Fruit fly (Drosophila melanogaster) whole organism, pupa: Measurements from ENCODE around the gene Cyp6d4.

Experiments used
- CG10348 ChIP-seq: fragments of 200-800 bp; sonication (Bioruptor generic); IDR thresholded peaks from 2 replicates; pipeline ENCODE4 v1.3.6; 2022; ENCODE audit warnings: missing biosample characterization, missing genetic modification characterization
- CG12605 ChIP-seq: fragments of 200-800 bp; sonication (Bioruptor generic); IDR thresholded peaks from 2 replicates; pipeline ENCODE4 v1.3.6; 2022; ENCODE audit warnings: missing biosample characterization, missing genetic modification characterization
- CG13204 ChIP-seq: fragments of 200-800 bp; sonication (Bioruptor generic); optimal IDR thresholded peaks from 2 replicates; lab custom pipeline; 2018; ENCODE audit warnings: missing biosample characterization, mild to moderate bottlenecking, missing genetic modification characterization, moderate library complexity
- CG14655 ChIP-seq: fragments of 200-800 bp; sonication (Bioruptor generic); optimal IDR thresholded peaks from 3 replicates; lab custom pipeline; 2017; ENCODE audit warnings: mild to moderate bottlenecking, missing biosample characterization, missing genetic modification reagents, missing genetic modification characterization
- CG15710 ChIP-seq: fragments of 200-800 bp; sonication (Bioruptor generic); optimal IDR thresholded peaks from 2 replicates; lab custom pipeline; 2018; ENCODE audit warnings: missing biosample characterization, mild to moderate bottlenecking, missing genetic modification characterization, moderate library complexity
- CG17806 ChIP-seq: fragments of 200-800 bp; sonication (Bioruptor generic); optimal IDR thresholded peaks from 2 replicates; lab custom pipeline; 2018; ENCODE audit warnings: missing biosample characterization, mild to moderate bottlenecking, missing genetic modification characterization, moderate library complexity
- CG32121 ChIP-seq: fragments of 200-800 bp; sonication (Bioruptor generic); IDR thresholded peaks from 2 replicates; pipeline ENCODE4 v1.3.6; 2022; ENCODE audit warnings: missing biosample characterization, missing genetic modification characterization
- CG34367 ChIP-seq: fragments of 200-800 bp; sonication (Bioruptor generic); optimal IDR thresholded peaks from 2 replicates; lab custom pipeline; 2018; ENCODE audit warnings: missing biosample characterization, mild to moderate bottlenecking, missing genetic modification characterization
- CG4496 ChIP-seq: fragments of 200-800 bp; sonication (Bioruptor generic); IDR thresholded peaks from 3 replicates; pipeline ENCODE4 v1.3.6; 2022; ENCODE audit warnings: missing biosample characterization, missing genetic modification characterization
- CG8159 ChIP-seq: fragments of 200-800 bp; sonication (Bioruptor generic); optimal IDR thresholded peaks from 3 replicates; lab custom pipeline; 2018; ENCODE audit warnings: missing biosample characterization, mild to moderate bottlenecking, missing genetic modification characterization, moderate library complexity
- CG8301 ChIP-seq: fragments of 200-800 bp; sonication (Bioruptor generic); optimal IDR thresholded peaks from 2 replicates; lab custom pipeline; 2018; ENCODE audit warnings: missing biosample characterization, mild to moderate bottlenecking, missing genetic modification characterization
- CG9948 ChIP-seq: fragments of 200-800 bp; sonication (Bioruptor generic); optimal IDR thresholded peaks from 2 replicates; lab custom pipeline; 2018; ENCODE audit warnings: missing biosample characterization, mild to moderate bottlenecking, missing genetic modification characterization, moderate library complexity
- D1 ChIP-seq: fragments of 200-800 bp; sonication (Bioruptor generic); optimal IDR thresholded peaks from 2 replicates; lab custom pipeline; 2018; ENCODE audit warnings: missing biosample characterization, mild to moderate bottlenecking, missing genetic modification characterization, moderate library complexity
- EcR ChIP-seq: fragments of 200-800 bp; sonication (Bioruptor generic); optimal IDR thresholded peaks from 3 replicates; lab custom pipeline; 2019; ENCODE audit warnings: missing biosample characterization, missing genetic modification characterization, mild to moderate bottlenecking, moderate library complexity, missing genetic modification reagents
- Ets98B ChIP-seq: fragments of 200-800 bp; sonication (Bioruptor generic); IDR thresholded peaks from 2 replicates; pipeline ENCODE4 v1.3.6; 2022; ENCODE audit warnings: missing biosample characterization, missing genetic modification characterization
- Pif1A ChIP-seq: fragments of 200-800 bp; sonication (Bioruptor generic); optimal IDR thresholded peaks from 3 replicates; lab custom pipeline; 2016; ENCODE audit warnings: missing biosample characterization, missing genetic modification characterization
- Pif1B ChIP-seq: fragments of 200-800 bp; sonication (Bioruptor generic); optimal IDR thresholded peaks from 3 replicates; lab custom pipeline; 2016; ENCODE audit warnings: missing biosample characterization, missing genetic modification characterization
- Snoo ChIP-seq: fragments of 200-800 bp; sonication (Bioruptor generic); optimal IDR thresholded peaks from 3 replicates; lab custom pipeline; 2017; ENCODE audit warnings: missing biosample characterization, mild to moderate bottlenecking, missing genetic modification characterization, inconsistent platforms
- fd96Ca ChIP-seq: fragments of 200-800 bp; sonication (Bioruptor generic); IDR thresholded peaks from 3 replicates; pipeline ENCODE4 v1.3.6; 2022; ENCODE audit warnings: missing biosample characterization, missing genetic modification characterization
- gl ChIP-seq: fragments of 200-800 bp; sonication (Bioruptor generic); optimal IDR thresholded peaks from 2 replicates; lab custom pipeline; 2018; ENCODE audit warnings: missing biosample characterization, mild to moderate bottlenecking, missing genetic modification characterization
- rn ChIP-seq: fragments of 200-800 bp; sonication (Bioruptor generic); IDR thresholded peaks from 2 replicates; pipeline ENCODE4 v1.3.6; 2022; ENCODE audit warnings: missing biosample characterization, missing genetic modification characterization

Gene Cyp6d4

DNA sequence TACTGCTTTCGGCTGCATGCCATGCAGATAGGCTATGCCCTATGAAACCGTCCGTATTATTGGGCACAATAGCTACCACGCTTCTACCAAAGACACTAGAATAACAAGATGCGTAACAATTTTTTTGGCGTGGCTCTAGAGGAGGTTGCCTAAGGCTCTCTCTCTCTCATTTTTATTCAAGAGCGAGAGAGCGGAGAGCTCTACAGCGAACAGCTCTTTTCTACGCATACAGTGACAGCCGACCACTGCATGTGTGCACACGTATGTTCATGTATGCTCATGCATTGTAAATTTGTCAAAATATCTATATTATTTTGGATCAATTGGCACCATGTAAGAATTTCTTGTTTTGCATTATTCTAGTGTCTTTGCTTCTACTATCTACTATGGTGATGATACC lies 34.9 kb downstream of the Cyp6d4 start:
- TF ChIP-seq D1 (tag; lab: Kevin White, UChicago) (no peak), fd96Ca (GFP tag; lab: Robert Waterston, UW) (no peak), Pif1B (GFP tag; lab: Kevin White, UChicago) (no peak), CG10348 (GFP tag; lab: Robert Waterston, UW) (no peak), rn (GFP tag; lab: Robert Waterston, UW) (no peak), CG8159 (no peak), gl (no peak)

DNA sequence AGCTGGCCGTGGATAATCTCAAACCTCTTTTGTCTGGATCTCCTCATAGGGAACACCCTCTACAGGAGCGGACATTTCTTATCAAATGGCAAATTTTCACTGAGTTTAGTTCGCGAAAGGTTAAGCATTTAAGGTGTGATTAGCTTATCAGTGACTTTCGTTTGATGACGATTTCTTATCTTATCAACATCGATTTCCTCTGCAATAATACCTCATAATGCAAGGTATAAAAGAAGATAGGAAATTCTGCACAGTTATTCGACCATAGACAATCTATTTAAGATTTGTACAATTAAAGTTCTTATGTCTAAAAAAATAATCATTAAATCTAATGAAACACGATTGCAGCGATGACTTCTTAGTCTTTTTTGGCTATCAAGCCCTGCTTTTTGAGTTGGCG lies 35.6 kb downstream of the Cyp6d4 start, which contains the start of gene Takl2:
Gene Takl2, minus strand, starts transcription at position 101 of the 400 bp plus-strand sequence.
- TF ChIP-seq CG17806 (tag; lab: Kevin White, UChicago), result no peak
- no peak for TF ChIP-seq CG14655 (GFP tag; lab: Kevin White, UChicago)
- TF ChIP-seq rn (GFP tag; lab: Robert Waterston, UW), result no peak
- TF ChIP-seq CG8159, result no peak
- no peak for TF ChIP-seq CG32121 (GFP tag; lab: Robert Waterston, UW)
- TF ChIP-seq CG10348 (GFP tag; lab: Robert Waterston, UW), result no peak
- TF ChIP-seq CG15710, result no peak
- TF ChIP-seq Pif1A, result no peak
- TF ChIP-seq CG34367 (tag; lab: Kevin White, UChicago), result no peak

DNA sequence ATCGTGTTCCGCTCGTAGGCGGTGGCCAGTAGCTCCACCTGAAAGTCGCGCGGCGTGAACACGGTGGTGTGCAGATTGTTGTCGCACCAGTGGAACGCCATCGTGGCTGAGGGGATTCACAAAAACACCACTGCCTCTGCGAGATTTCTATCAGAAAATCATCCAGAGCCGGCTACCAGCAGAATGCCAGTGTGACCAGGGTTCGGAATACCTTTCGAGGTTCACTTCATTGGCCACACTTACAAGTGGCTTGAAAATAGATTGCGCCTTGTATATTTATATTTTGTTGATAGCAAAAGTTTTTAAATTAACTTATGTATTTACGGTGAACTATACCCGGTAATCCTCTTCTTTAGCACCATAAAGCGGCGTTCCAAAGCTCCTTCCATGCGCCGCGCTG lies 42.8 kb downstream of the Cyp6d4 start, which contains the start of the genes Dcr-1 and CG6985:
Gene Dcr-1, minus strand, starts transcription at position 162 of the 400 bp plus-strand sequence.
Gene CG6985, plus strand, starts transcription at position 221 of the 400 bp plus-strand sequence.
- TF ChIP-seq CG34367 (tag; lab: Kevin White, UChicago), result no peak
- TF ChIP-seq CG8301 (tag; lab: Kevin White, UChicago), result no peak
- TF ChIP-seq rn (GFP tag; lab: Robert Waterston, UW), result no peak
- TF ChIP-seq CG9948 (tag; lab: Kevin White, UChicago), result no peak
- TF ChIP-seq Snoo (tag; lab: Kevin White, UChicago), result no peak
- no peak for TF ChIP-seq Pif1B (GFP tag; lab: Kevin White, UChicago)
- TF ChIP-seq gl, result no peak
- TF ChIP-seq, all 21 proteins: peak for 0

DNA sequence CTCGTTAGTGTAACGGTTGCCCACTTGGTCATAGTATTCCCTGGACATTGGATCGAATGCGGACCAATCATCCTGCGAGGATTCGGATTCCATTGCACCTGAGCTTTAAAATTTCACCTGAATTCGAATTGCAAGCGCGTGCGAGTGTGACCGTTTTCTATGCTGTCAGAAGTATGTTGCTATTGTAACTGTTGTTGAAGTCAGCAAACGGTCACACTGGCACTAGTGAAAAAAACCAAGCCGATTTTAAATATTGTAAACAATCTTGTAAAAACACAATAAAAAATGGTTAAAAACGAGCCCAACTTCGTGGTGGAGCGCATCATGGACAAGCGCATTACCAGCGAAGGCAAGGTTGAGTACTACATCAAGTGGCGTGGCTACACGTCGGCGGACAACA lies 47.3 kb downstream of the Cyp6d4 start, which contains the start of the genes vret and HP1c:
Gene vret, minus strand, starts transcription at position 150 of the 400 bp plus-strand sequence.
Gene HP1c, plus strand, starts transcription at position 189 of the 400 bp plus-strand sequence.
- TF ChIP-seq CG17806 (tag; lab: Kevin White, UChicago) (no peak), Snoo (tag; lab: Kevin White, UChicago) (no peak), Pif1A (no peak), Pif1B (GFP tag; lab: Kevin White, UChicago) (no peak), CG32121 (GFP tag; lab: Robert Waterston, UW) (no peak), gl (no peak), fd96Ca (GFP tag; lab: Robert Waterston, UW) (no peak), rn (GFP tag; lab: Robert Waterston, UW) (no peak), CG34367 (tag; lab: Kevin White, UChicago) (no peak), CG15710 (no peak), Ets98B (GFP tag; lab: Robert Waterston, UW) (no peak), CG13204 (GFP tag; lab: Kevin White, UChicago) (no peak), CG8159 (no peak), CG9948 (tag; lab: Kevin White, UChicago) (no peak), CG12605 (GFP tag; lab: Robert Waterston, UW) (no peak), CG4496 (GFP tag; lab: Robert Waterston, UW) (no peak), D1 (tag; lab: Kevin White, UChicago) (no peak), CG8301 (tag; lab: Kevin White, UChicago) (no peak), CG10348 (GFP tag; lab: Robert Waterston, UW) (no peak)

DNA sequence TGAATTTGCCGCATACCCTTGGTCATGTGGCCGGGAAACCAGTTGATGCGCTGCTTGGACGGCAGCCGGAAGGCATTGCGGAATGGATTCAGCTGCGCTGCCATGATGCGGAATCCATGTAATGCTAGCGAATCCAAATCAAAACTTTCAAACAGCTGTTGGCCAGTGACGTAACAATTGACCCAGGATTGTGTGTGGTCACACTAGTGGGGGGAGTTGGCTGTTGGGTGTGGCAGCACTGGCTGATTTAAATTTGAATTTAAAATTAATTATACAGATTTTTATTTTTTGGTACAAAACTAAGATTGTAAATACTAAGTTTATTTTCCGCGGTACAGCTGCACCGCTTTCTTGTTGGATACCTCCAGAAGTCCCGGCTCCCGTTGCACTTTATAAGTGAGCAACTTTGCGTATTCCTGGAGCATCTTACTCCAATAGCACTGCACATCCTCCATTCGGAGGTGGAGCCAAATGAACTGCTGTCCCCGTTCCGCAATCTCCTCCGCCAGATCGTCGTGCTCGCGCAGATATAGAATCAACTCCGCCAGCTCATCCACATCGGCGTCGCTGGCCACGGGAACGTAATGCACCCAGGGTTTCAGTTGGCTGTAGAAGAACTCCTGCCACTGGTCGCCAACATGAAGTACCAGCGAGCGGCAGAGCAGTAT lies 49.4 kb downstream of the Cyp6d4 start, which contains the start of gene CG17141:
Gene CG17141, minus strand, starts transcription at position 177 of the 668 bp plus-strand sequence.
- TF ChIP-seq D1 (tag; lab: Kevin White, UChicago) (no peak), CG9948 (tag; lab: Kevin White, UChicago) (no peak), Pif1B (GFP tag; lab: Kevin White, UChicago) (no peak), Pif1A (no peak), CG4496 (GFP tag; lab: Robert Waterston, UW) (no peak), CG8159 (no peak), CG10348 (GFP tag; lab: Robert Waterston, UW) (no peak), CG17806 (tag; lab: Kevin White, UChicago) (no peak), CG12605 (GFP tag; lab: Robert Waterston, UW) (no peak), CG14655 (GFP tag; lab: Kevin White, UChicago) (no peak), CG15710 (no peak), CG8301 (tag; lab: Kevin White, UChicago) (no peak), Ets98B (GFP tag; lab: Robert Waterston, UW) (no peak), rn (GFP tag; lab: Robert Waterston, UW) (no peak), gl (no peak), EcR (GFP tag; lab: Kevin White, UChicago) (no peak)

DNA sequence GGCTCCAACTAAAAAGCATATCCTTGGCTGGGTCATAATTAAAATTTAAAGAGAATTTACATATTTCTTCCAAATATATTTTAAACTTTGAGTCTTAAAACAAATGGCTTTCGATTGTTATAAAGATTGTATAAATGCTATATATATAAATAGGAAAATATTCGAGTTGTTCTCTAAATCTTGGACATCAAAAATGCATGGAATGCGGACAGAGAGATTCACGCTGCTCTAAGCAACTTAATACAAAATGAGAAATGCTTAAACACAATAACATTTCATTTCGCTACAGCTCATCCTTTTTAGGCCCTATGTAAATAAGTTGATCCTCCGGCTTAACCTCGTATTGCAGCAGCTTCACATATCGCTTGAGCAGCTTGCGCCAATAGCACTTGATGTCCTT lies 50.8 kb downstream of the Cyp6d4 start, which contains the start of gene CG31139:
Gene CG31139, minus strand, starts transcription at position 101 of the 400 bp plus-strand sequence.
- no peak for TF ChIP-seq EcR (GFP tag; lab: Kevin White, UChicago)
- no peak for TF ChIP-seq CG15710
- TF ChIP-seq Pif1A, result no peak
- TF ChIP-seq gl, result no peak
- TF ChIP-seq CG14655 (GFP tag; lab: Kevin White, UChicago), result no peak
- no peak for TF ChIP-seq rn (GFP tag; lab: Robert Waterston, UW)
- TF ChIP-seq CG8159, result no peak
- no peak for TF ChIP-seq CG4496 (GFP tag; lab: Robert Waterston, UW)
- no peak for TF ChIP-seq D1 (tag; lab: Kevin White, UChicago)
- TF ChIP-seq CG12605 (GFP tag; lab: Robert Waterston, UW), result no peak
- TF ChIP-seq CG9948 (tag; lab: Kevin White, UChicago), result no peak
- no peak for TF ChIP-seq CG17806 (tag; lab: Kevin White, UChicago)
- no peak for TF ChIP-seq CG34367 (tag; lab: Kevin White, UChicago)
- TF ChIP-seq Snoo (tag; lab: Kevin White, UChicago), result no peak
- TF ChIP-seq CG10348 (GFP tag; lab: Robert Waterston, UW), result no peak
- no peak for TF ChIP-seq CG13204 (GFP tag; lab: Kevin White, UChicago)
- TF ChIP-seq Ets98B (GFP tag; lab: Robert Waterston, UW), result no peak
- TF ChIP-seq fd96Ca (GFP tag; lab: Robert Waterston, UW), result no peak
